Worm (Caenorhabditis elegans) whole organism, mixed stage, embryonic: ENCODE results near the gene lact-3.

Experiments used
- M03D4.4 ChIP-seq: sonication (generic microtip); optimal IDR thresholded peaks from 2 replicates; lab custom pipeline; 2017; ENCODE audit warnings: mild to moderate bottlenecking, missing genetic modification characterization, missing compliant biosample characterization
- ceh-43 ChIP-seq: fragments of 200-800 bp; sonication (Bioruptor generic); optimal IDR thresholded peaks from 2 replicates; lab custom pipeline; 2018; ENCODE audit warnings: mild to moderate bottlenecking, missing genetic modification characterization, moderate library complexity, missing compliant biosample characterization
- ces-1 ChIP-seq: fragments of 150-350 bp; optimal IDR thresholded peaks from 2 replicates; lab custom pipeline; 2014; ENCODE audit warnings: missing biosample characterization, missing genetic modification reagents, missing genetic modification characterization
- mls-2 ChIP-seq: sonication (generic microtip); optimal IDR thresholded peaks from 2 replicates; lab custom pipeline; 2016; ENCODE audit warnings: mild to moderate bottlenecking, missing genetic modification characterization, moderate library complexity, missing compliant biosample characterization
- nhr-2 ChIP-seq: fragments of 150-350 bp; optimal IDR thresholded peaks from 2 replicates; lab custom pipeline; 2014; ENCODE audit warnings: missing biosample characterization, missing genetic modification characterization
- nhr-28 ChIP-seq: fragments of 150-350 bp; optimal IDR thresholded peaks from 2 replicates; lab custom pipeline; 2014; ENCODE audit warnings: missing biosample characterization, missing genetic modification characterization
- pha-4 ChIP-seq: fragments of 150-350 bp; optimal IDR thresholded peaks from 2 replicates; lab custom pipeline; 2018; ENCODE audit warnings: missing biosample characterization, missing genetic modification reagents, missing genetic modification characterization
- snpc-4 ChIP-seq: fragments of 150-350 bp; optimal IDR thresholded peaks from 2 replicates; lab custom pipeline; 2014; ENCODE audit warnings: missing biosample characterization, missing genetic modification characterization
- unc-62 ChIP-seq: fragments of 150-350 bp; optimal IDR thresholded peaks from 2 replicates; lab custom pipeline; 2014; ENCODE audit warnings: missing biosample characterization, missing genetic modification reagents, missing genetic modification characterization
- ztf-11 ChIP-seq: fragments of 150-350 bp; optimal IDR thresholded peaks from 2 replicates; lab custom pipeline; 2014; ENCODE audit warnings: missing biosample characterization, missing genetic modification characterization

- TF ChIP-seq snpc-4 (no peak), mls-2 (no peak), nhr-28 (no peak), unc-62 (GFP tag; lab: Kevin White, UChicago) (no peak), ces-1 (no peak), M03D4.4 (tag; lab: Kevin White, UChicago) (no peak), ztf-11 (tag; lab: Kevin White, UChicago) (no peak), pha-4 (tag; lab: Kevin White, UChicago) (no peak), ceh-43 (GFP tag; lab: Kevin White, UChicago) (no peak), nhr-2 (tag; lab: Kevin White, UChicago) (no peak)
These were observed 17.8 kb upstream of the lact-3 start, which contains the start of gene ptb-1 for ce11 chrII:10675302-10675701.
